ENCODE assay signal across 2 fruit fly cellular contexts in genomic region chr3L:4748053-4748452, dm6.
TF ChIP-seq lines count a peak whose summit lies in the region.

No protein-coding gene starts in this region.

- TF ChIP-seq CTCF in whole organism, embryonic (GFP tag; optimal IDR thresholded peaks at IDR 0.05; lab: Kevin White, UChicago) = no peak

TF ChIP-seq in whole organism, embryonic, 481 proteins besides CTCF, POLR2A, EP300 and RAD21:
- TF ChIP-seq lab (GFP tag; optimal IDR thresholded peaks at IDR 0.05; lab: Kevin White, UChicago) (no peak), tll (GFP tag; optimal IDR thresholded peaks at IDR 0.05; lab: Kevin White, UChicago) (no peak), CG7357 (GFP tag; IDR thresholded peaks at IDR 0.05; lab: Robert Waterston, UW) (no peak), Asciz (GFP tag; optimal IDR thresholded peaks at IDR 0.05; lab: Kevin White, UChicago) (peak; percentile 8), Chrac-16 (GFP tag; optimal IDR thresholded peaks at IDR 0.05; lab: Kevin White, UChicago) (no peak), dmrt11E (tag; optimal IDR thresholded peaks at IDR 0.05; lab: Kevin White, UChicago) (peak; percentile 4), Atf3 (GFP tag; optimal IDR thresholded peaks at IDR 0.05; lab: Kevin White, UChicago) (no peak), CG16813 (GFP tag; IDR thresholded peaks at IDR 0.05; lab: Robert Waterston, UW; ENCODE audit: partially characterized antibody) (no peak), CG2678 (tag; optimal IDR thresholded peaks at IDR 0.05; lab: Kevin White, UChicago) (peak; percentile 16), Fer1 (GFP tag; optimal IDR thresholded peaks at IDR 0.05; lab: Kevin White, UChicago) (no peak), Sox102F (GFP tag; optimal IDR thresholded peaks at IDR 0.05; lab: Kevin White, UChicago) (peak; percentile 9), Bgb (GFP tag; IDR thresholded peaks at IDR 0.05; lab: Robert Waterston, UW; ENCODE audit: partially characterized antibody) (no peak), CG1603 (tag; optimal IDR thresholded peaks at IDR 0.05; lab: Kevin White, UChicago) (peak; percentile 36), CG11093 (GFP tag; IDR thresholded peaks at IDR 0.05; lab: Robert Waterston, UW) (no peak), sens (GFP tag; lab: Kevin White, UChicago) (peak; percentile 66), CG15269 (tag; optimal IDR thresholded peaks at IDR 0.05; lab: Kevin White, UChicago) (no peak), Ravus (GFP tag; IDR thresholded peaks at IDR 0.05; lab: Robert Waterston, UW) (no peak), Gsc (GFP tag; IDR thresholded peaks at IDR 0.05; lab: Robert Waterston, UW) (no peak), Eip74EF (GFP tag; optimal IDR thresholded peaks at IDR 0.05; lab: Kevin White, UChicago) (peak in 1 of 2 experiments; percentile 70), gem (tag; optimal IDR thresholded peaks at IDR 0.05; lab: Kevin White, UChicago) (peak; percentile 23), CG18011 (GFP tag; optimal IDR thresholded peaks at IDR 0.05; lab: Kevin White, UChicago) (no peak), croc (GFP tag; conservative IDR thresholded peaks at IDR 0.05; lab: Robert Waterston, UW) (no peak), CG42726 (GFP tag; IDR thresholded peaks at IDR 0.05; lab: Robert Waterston, UW; ENCODE audit: partially characterized antibody) (no peak), CG18599 (GFP tag; optimal IDR thresholded peaks at IDR 0.05; lab: Kevin White, UChicago) (no peak), ap (GFP tag; IDR thresholded peaks at IDR 0.05; lab: Robert Waterston, UW) (no peak), CG2116 (GFP tag; optimal IDR thresholded peaks at IDR 0.05; lab: Kevin White, UChicago) (no peak), Adf1 (GFP tag; IDR thresholded peaks at IDR 0.05; lab: Robert Waterston, UW) (no peak), dimm (GFP tag; IDR thresholded peaks at IDR 0.05; lab: Robert Waterston, UW) (no peak), usp (GFP tag; optimal IDR thresholded peaks at IDR 0.05; lab: Kevin White, UChicago) (no peak), zfh2 (GFP tag; optimal IDR thresholded peaks at IDR 0.05; lab: Kevin White, UChicago) (no peak), eyg (GFP tag; optimal IDR thresholded peaks at IDR 0.05; lab: Kevin White, UChicago) (no peak), CG10366 (GFP tag; IDR thresholded peaks at IDR 0.05; lab: Robert Waterston, UW) (no peak), z (GFP tag; IDR thresholded peaks at IDR 0.05; lab: Robert Waterston, UW) (no peak), bsh (GFP tag; optimal IDR thresholded peaks at IDR 0.05; lab: Kevin White, UChicago) (peak in 1 of 2 experiments; percentile 16), jigr1 (GFP tag; IDR thresholded peaks at IDR 0.05; lab: Robert Waterston, UW) (no peak), D19A (tag; optimal IDR thresholded peaks at IDR 0.05; lab: Kevin White, UChicago) (no peak), MESR4 (GFP tag; optimal IDR thresholded peaks at IDR 0.05; lab: Kevin White, UChicago) (no peak), CG2129 (GFP tag; IDR thresholded peaks at IDR 0.05; lab: Robert Waterston, UW; ENCODE audit: partially characterized antibody) (no peak), CrebB (tag; optimal IDR thresholded peaks at IDR 0.05; lab: Kevin White, UChicago) (no peak), fd96Cb (tag; optimal IDR thresholded peaks at IDR 0.05; lab: Kevin White, UChicago) (no peak), CG7928 (GFP tag; optimal IDR thresholded peaks at IDR 0.05; lab: Kevin White, UChicago) (no peak), CG13624 (GFP tag; optimal IDR thresholded peaks at IDR 0.05; lab: Kevin White, UChicago) (no peak), CG31388 (GFP tag; optimal IDR thresholded peaks at IDR 0.05; lab: Kevin White, UChicago) (no peak), tap (tag; optimal IDR thresholded peaks at IDR 0.05; lab: Kevin White, UChicago) (peak; percentile 20), ranshi (GFP tag; IDR thresholded peaks at IDR 0.05; lab: Robert Waterston, UW) (no peak), PHDP (tag; optimal IDR thresholded peaks at IDR 0.05; lab: Kevin White, UChicago) (peak; percentile 29)

TF ChIP-seq in whole organism, prepupa, 60 proteins besides CTCF, POLR2A, EP300 and RAD21:
- TF ChIP-seq fkh (GFP tag; optimal IDR thresholded peaks at IDR 0.05; lab: Kevin White, UChicago) (peak; percentile 12), Blimp-1 (GFP tag; optimal IDR thresholded peaks at IDR 0.05; lab: Kevin White, UChicago) (no peak), Eip78C (GFP tag; lab: Kevin White, UChicago) (peak; percentile 43), svp (GFP tag; lab: Kevin White, UChicago) (peak; percentile 11), eg (GFP tag; IDR thresholded peaks at IDR 0.05; lab: Robert Waterston, UW) (no peak), CG4318 (GFP tag; optimal IDR thresholded peaks at IDR 0.05; lab: Kevin White, UChicago) (no peak), CG16779 (tag; optimal IDR thresholded peaks at IDR 0.05; lab: Kevin White, UChicago) (no peak)
TF ChIP-seq in whole organism, prepupa: peak in this region for 3.

Comparison
In these comparisons a context has a peak if more than half of its experiments do, and no peak if none do; other contexts are left out.
1. Of the 7 proteins assayed by ChIP-seq in both whole organism, embryonic and whole organism, prepupa: peak only in whole organism, embryonic: Sox102F; only in whole organism, prepupa: none; in both: none; in neither: 6.